Fruit fly (Drosophila melanogaster): ENCODE data around the gene Mf.

The Mf gene

dm6 chr3R:15121599-15122394 lies 59.5 kb downstream of the Mf start:
- TF ChIP-seq Sin3A (optimal IDR thresholded peaks at IDR 0.05): no peak
- TF ChIP-seq Myc (optimal IDR thresholded peaks at IDR 0.05): no peak
- no peak for TF ChIP-seq ttk (optimal IDR thresholded peaks at IDR 0.05)

All from Kc167 (cell line).